Worm (Caenorhabditis elegans): ENCODE data around the gene ttx-3.

DNA sequence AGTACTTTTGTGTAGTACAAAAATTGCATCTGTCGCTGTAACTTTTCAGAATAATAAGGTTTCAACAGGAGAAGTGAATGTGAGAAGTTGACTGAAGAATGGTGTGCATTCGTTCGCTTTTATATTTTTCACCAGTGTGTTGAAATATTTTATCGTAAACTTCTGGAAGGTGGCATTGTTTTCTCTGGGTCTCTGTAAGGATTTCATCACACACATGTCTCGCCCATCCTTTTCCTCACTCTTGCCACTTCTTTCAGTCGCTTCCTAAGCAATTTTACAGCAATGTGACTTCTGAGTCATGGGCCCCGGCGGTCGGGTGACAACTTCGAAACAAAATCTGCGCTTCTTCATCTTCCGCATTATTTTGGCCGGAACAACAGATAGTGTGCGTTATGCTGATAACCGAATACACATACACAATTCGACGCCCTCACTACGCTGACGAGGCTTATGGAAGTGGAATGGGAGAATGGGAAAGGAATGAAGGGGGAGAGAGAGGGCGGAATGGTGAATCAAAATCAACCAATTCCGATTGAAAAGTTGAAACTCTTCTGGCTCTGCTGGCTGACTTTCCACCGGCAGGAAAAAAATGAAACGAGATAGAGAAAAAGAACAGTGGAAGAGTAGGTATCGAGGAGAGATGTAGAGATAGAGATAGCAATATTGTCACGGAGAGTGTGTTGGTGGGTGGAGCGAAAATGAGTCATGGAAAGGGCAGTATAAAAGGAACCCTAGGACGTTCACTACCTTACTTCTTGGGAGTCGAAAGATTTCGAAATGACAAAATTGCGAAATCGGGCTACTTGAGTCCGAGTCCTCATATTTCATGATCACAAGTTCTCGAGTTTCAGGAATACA lies 22.4 kb upstream of the ttx-3 start:
- no peak for TF ChIP-seq lin-39 (tag; optimal IDR thresholded peaks at IDR 0.05)
- TF ChIP-seq skn-1 (tag; optimal IDR thresholded peaks at IDR 0.05), result peak; percentile 86
- peak; percentile 34 for TF ChIP-seq fos-1 (tag; optimal IDR thresholded peaks at IDR 0.05)
- TF ChIP-seq elt-3 (tag; optimal IDR thresholded peaks at IDR 0.05), result peak in 2 of 6 experiments; percentile 3 to 23
- no peak for TF ChIP-seq aha-1 (tag; optimal IDR thresholded peaks at IDR 0.05)
- TF ChIP-seq nhr-12 (tag; optimal IDR thresholded peaks at IDR 0.05), result no peak
- no peak for TF ChIP-seq nhr-76 (tag; optimal IDR thresholded peaks at IDR 0.05)
- no peak for TF ChIP-seq ztf-11 (tag; optimal IDR thresholded peaks at IDR 0.05)
- peak; percentile 91 for TF ChIP-seq elt-2 (tag; optimal IDR thresholded peaks at IDR 0.05)
- no peak for TF ChIP-seq blmp-1 (tag; optimal IDR thresholded peaks at IDR 0.05)

All from whole organism, L1 larva.